Worm (Caenorhabditis elegans): ENCODE data around the gene syx-5.

syx-5 gene

DNA sequence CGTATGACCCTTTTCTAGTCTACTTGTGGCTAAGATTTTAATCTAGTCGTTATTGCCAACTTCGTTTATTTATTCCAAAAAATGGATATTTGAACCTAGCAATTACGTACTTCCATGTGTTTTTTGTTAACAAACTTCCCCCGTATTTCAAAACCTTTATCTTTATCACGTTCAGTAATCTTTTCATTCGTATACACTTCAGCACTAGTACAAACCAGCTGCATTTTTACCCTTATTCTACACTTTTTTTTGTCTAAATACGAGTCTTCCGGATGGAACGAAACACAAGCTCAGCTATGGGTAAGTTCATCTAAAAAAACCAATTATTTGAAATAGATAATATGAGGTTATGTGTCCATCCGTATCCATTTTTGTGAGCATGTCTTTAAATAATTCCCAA is 24.8 kb downstream of the syx-5 start, which contains the start of gene D2023.1:
D2023.1 (plus strand) TSS at position 77 of the 400 bp plus-strand sequence.
- TF ChIP-seq cog-1 (tag; optimal IDR thresholded peaks at IDR 0.05) (no peak), T22C8.4 (GFP tag; IDR thresholded peaks at IDR 0.05) (no peak), med-1 (GFP tag; optimal IDR thresholded peaks at IDR 0.05; ENCODE audit: insufficient read depth) (no peak), klf-2 (GFP tag; conservative IDR thresholded peaks at IDR 0.05) (no peak), ref-1 (GFP tag; conservative IDR thresholded peaks at IDR 0.05) (no peak), ztf-23 (GFP tag; IDR thresholded peaks at IDR 0.05) (no peak), flt-1 (GFP tag; IDR thresholded peaks at IDR 0.05) (no peak), ztf-29 (GFP tag; IDR thresholded peaks at IDR 0.05) (no peak), tab-1 (GFP tag; IDR thresholded peaks at IDR 0.05) (no peak)

DNA sequence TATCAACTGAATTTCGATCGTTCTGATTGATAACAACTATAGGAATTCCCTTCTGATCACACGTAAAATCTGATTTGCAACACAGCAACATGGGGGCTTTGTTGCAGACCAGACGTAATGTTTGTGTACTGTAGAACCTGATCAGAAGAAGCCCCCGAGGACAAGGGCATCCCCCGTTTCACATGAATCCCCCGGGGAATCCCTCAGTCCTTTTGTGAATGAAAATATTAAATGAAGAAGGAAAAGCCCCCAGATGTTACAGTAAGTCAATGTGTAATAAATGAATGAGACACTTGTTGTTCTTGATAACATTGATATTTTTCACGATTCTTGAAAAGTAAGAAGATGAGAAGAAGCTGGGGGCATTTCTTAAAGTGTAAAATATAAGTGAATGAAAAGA is 29.5 kb downstream of the syx-5 start:
- no peak for TF ChIP-seq klf-2 (GFP tag; conservative IDR thresholded peaks at IDR 0.05)
- no peak for TF ChIP-seq ztf-23 (GFP tag; IDR thresholded peaks at IDR 0.05)
- no peak for TF ChIP-seq flt-1 (GFP tag; IDR thresholded peaks at IDR 0.05)
- no peak for TF ChIP-seq med-1 (GFP tag; optimal IDR thresholded peaks at IDR 0.05; ENCODE audit: insufficient read depth)
- no peak for TF ChIP-seq ref-1 (GFP tag; conservative IDR thresholded peaks at IDR 0.05)
- TF ChIP-seq cog-1 (tag; optimal IDR thresholded peaks at IDR 0.05) = no peak
- no peak for TF ChIP-seq tab-1 (GFP tag; IDR thresholded peaks at IDR 0.05)
- TF ChIP-seq ztf-29 (GFP tag; IDR thresholded peaks at IDR 0.05) = no peak
- no peak for TF ChIP-seq T22C8.4 (GFP tag; IDR thresholded peaks at IDR 0.05)

DNA sequence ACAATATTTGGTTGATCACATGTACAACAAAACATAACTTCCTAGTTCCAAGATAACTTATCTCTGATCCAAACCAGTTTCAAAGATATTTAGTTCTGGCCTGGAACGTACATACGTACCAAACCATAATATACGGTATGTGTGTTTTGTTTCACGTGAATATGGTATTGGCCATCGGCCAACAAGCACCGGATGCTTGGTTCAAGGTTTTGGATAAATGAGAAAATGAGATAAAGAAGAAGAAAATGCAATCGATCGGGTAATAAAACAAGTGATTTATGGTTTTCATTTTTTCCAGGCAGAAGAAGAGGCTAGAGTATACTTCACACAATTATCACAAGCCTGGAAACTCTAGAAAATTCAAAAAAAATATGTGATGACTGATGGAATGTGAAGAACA is 30.6 kb downstream of the syx-5 start:
- TF ChIP-seq ref-1 (GFP tag; conservative IDR thresholded peaks at IDR 0.05) = no peak
- TF ChIP-seq flt-1 (GFP tag; IDR thresholded peaks at IDR 0.05) = no peak
- TF ChIP-seq med-1 (GFP tag; optimal IDR thresholded peaks at IDR 0.05; ENCODE audit: insufficient read depth) = no peak
- no peak for TF ChIP-seq klf-2 (GFP tag; conservative IDR thresholded peaks at IDR 0.05)
- TF ChIP-seq ztf-23 (GFP tag; IDR thresholded peaks at IDR 0.05) = no peak

DNA sequence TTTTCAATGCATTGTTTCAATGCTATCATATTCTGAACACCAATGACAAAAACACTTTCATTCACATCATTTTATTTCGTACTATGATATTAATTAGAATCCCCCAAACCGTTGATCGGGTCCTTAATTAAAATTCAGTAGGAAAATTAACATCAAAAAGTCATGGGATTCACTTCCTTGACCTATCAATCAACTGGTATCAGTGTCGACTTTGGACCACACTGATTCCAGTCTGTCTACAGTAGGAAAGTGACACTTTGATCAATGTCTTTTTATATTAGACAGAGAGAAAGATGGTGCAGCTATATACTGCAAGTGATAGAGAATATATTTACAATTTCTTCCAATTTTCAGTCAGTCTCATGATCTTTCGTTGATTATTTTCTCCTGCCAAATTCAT is 31.6 kb downstream of the syx-5 start:
- TF ChIP-seq ref-1 (GFP tag; conservative IDR thresholded peaks at IDR 0.05) (no peak), klf-2 (GFP tag; conservative IDR thresholded peaks at IDR 0.05) (no peak), ztf-23 (GFP tag; IDR thresholded peaks at IDR 0.05) (no peak), ztf-29 (GFP tag; IDR thresholded peaks at IDR 0.05) (no peak), med-1 (GFP tag; optimal IDR thresholded peaks at IDR 0.05; ENCODE audit: insufficient read depth) (no peak), tab-1 (GFP tag; IDR thresholded peaks at IDR 0.05) (no peak), flt-1 (GFP tag; IDR thresholded peaks at IDR 0.05) (no peak), T22C8.4 (GFP tag; IDR thresholded peaks at IDR 0.05) (no peak), cog-1 (tag; optimal IDR thresholded peaks at IDR 0.05) (no peak)

DNA sequence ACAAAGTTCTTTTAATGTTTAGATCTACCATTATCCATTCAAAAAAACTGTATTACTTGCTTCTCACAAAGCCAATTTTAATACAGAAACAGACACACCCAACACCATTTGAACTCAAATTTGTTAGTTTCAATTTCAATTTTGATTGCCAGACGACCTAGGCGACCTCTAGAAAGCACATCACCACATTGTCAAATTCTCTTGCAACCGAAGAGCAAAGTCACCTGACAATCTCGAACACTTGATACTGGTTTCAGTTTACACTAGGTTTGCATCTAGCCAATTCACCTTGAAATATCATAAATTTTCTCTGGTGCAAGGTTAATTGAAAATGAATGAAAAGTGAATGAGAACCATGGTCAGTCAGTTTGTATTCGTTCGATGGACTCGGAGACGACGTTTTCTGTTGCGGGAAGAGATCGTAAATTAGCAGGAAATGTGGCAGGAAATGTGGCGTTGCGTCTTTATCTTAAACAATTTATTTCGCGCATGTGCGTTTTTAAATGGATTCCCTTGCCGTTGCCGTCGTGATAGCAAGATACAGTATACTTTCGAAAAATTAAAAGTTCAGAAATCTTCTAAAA is 32.7 kb downstream of the syx-5 start:
- no peak for TF ChIP-seq klf-2 (GFP tag; conservative IDR thresholded peaks at IDR 0.05)
- no peak for TF ChIP-seq flt-1 (GFP tag; IDR thresholded peaks at IDR 0.05)
- no peak for TF ChIP-seq med-1 (GFP tag; optimal IDR thresholded peaks at IDR 0.05; ENCODE audit: insufficient read depth)
- TF ChIP-seq ref-1 (GFP tag; conservative IDR thresholded peaks at IDR 0.05) = no peak
- TF ChIP-seq ztf-29 (GFP tag; IDR thresholded peaks at IDR 0.05) = no peak
- TF ChIP-seq cog-1 (tag; optimal IDR thresholded peaks at IDR 0.05) = no peak
- no peak for TF ChIP-seq ztf-23 (GFP tag; IDR thresholded peaks at IDR 0.05)
- TF ChIP-seq tab-1 (GFP tag; IDR thresholded peaks at IDR 0.05) = no peak
- no peak for TF ChIP-seq T22C8.4 (GFP tag; IDR thresholded peaks at IDR 0.05)

DNA sequence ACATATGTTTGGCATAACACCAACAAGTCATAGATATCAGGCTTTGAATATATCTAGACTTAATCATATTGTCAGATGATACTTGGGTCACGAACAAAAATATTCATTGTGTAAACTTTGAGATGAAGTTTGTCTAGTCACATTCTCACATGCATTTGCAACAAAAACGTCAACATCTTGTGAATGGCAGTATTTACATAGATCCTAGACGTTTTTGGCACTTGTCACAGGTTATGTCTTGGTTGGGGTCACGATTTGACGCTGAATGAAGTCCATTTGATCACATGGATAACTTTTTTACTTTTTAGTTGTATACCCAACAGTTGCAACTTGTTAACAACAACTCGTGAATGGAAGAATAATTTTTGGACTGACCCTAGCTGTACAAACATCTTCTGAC is 33.6 kb downstream of the syx-5 start:
- TF ChIP-seq ztf-23 (GFP tag; IDR thresholded peaks at IDR 0.05) = no peak

DNA sequence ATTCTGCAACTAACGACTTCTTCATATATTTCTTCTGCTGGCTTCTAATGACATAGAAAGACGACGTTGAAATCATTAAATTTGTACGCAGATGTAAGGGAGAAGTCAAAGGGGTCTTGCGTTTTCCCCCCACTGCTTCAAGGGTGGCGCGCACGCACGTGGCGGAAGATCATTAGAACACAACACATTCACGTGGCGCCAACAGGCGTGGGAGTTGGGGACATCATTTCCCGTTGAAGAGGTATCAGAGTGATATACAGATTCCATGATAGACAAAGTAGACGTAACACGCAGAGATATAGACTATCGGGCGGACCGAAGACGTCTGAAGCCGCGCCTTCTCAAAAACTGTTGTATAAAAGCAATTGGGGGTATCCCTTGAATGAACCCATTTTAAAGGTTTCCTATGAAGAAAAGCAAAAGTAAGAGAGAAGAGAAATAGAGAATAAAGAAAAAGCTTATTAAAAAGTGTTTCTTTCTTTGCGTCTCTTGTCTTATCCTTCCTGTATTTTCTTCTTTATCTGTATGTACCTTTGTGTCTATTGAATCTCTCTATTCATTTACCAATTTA is 34.6 kb downstream of the syx-5 start:
- no peak for TF ChIP-seq ztf-29 (GFP tag; IDR thresholded peaks at IDR 0.05)
- TF ChIP-seq T22C8.4 (GFP tag; IDR thresholded peaks at IDR 0.05) = no peak
- TF ChIP-seq ref-1 (GFP tag; conservative IDR thresholded peaks at IDR 0.05) = no peak
- no peak for TF ChIP-seq flt-1 (GFP tag; IDR thresholded peaks at IDR 0.05)
- no peak for TF ChIP-seq cog-1 (tag; optimal IDR thresholded peaks at IDR 0.05)
- TF ChIP-seq med-1 (GFP tag; optimal IDR thresholded peaks at IDR 0.05; ENCODE audit: insufficient read depth) = no peak
- no peak for TF ChIP-seq klf-2 (GFP tag; conservative IDR thresholded peaks at IDR 0.05)
- no peak for TF ChIP-seq ztf-23 (GFP tag; IDR thresholded peaks at IDR 0.05)
- TF ChIP-seq tab-1 (GFP tag; IDR thresholded peaks at IDR 0.05) = no peak

DNA sequence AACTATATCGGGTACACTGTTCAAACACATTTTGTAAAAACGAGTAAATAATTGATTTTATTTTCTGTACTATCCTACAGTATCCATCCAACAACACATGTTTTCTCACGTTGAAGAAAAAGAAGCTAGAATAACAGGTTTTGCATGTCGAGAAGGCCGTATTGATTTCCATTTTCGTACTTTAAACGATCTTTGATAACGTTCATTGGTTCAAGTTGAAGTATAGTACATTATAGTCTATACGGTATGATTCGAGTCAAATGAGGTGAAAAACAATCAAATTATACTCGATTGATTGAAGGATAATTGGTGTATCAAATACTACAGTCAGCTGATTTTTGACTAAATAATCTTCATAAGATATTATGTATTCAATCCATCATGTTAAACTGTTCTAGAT is 35.8 kb downstream of the syx-5 start:
- TF ChIP-seq T22C8.4 (GFP tag; IDR thresholded peaks at IDR 0.05) (no peak), flt-1 (GFP tag; IDR thresholded peaks at IDR 0.05) (no peak), ztf-23 (GFP tag; IDR thresholded peaks at IDR 0.05) (no peak), cog-1 (tag; optimal IDR thresholded peaks at IDR 0.05) (no peak), ztf-29 (GFP tag; IDR thresholded peaks at IDR 0.05) (no peak), med-1 (GFP tag; optimal IDR thresholded peaks at IDR 0.05; ENCODE audit: insufficient read depth) (no peak), klf-2 (GFP tag; conservative IDR thresholded peaks at IDR 0.05) (no peak), ref-1 (GFP tag; conservative IDR thresholded peaks at IDR 0.05) (no peak), tab-1 (GFP tag; IDR thresholded peaks at IDR 0.05) (no peak)

DNA sequence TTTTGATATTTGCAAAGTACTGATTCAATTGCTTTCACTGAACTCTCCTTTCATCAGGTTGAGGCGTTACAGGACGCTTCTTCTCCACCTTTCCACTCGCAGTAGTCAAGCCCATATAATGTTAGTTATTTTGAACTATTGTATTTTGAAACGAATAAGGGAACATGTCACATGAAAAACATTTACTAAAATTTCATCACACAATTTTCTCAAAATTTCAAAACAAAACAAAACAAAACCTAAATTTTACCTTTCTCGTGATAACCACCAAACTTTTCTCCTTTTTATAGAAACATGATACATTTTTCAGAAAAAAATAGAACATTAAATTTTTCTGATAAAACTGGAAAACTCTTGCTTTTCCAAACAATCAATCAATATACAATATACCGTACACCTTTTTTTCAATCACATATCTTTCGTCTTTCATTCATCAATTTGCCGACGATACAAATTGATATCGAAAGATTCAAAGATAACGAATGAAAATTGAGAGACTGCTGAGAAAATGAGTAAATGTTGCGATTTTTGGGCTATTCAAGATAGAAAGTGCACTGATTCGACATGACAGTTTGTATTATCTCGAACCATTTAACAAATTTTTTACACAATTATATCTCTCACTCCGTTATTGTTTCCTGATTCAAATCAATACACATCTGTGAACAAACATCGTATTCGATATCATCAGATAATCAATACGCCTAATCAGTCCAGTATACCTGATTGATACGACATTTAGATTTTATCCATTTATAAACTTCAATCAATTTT is 36.6 kb downstream of the syx-5 start:
- no peak for TF ChIP-seq ztf-29 (GFP tag; IDR thresholded peaks at IDR 0.05)

DNA sequence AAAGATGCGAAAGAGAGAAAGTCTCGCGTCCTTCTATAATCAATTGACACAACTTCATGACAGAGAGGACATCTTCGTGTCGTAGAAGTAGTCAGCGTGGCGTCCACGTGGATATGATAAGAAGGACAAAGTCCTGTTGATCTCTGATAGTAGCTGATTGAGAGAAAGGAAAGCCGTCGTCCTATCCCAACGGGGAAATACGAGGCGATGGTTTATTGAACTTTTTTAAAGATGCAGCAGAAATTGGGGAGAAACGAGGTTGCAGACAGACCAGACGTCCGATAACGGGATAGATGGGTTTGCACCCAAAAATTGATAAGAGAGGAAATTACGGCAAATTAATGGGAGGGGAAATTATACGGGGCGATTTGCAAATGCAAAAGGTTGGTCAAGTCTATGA is 37.8 kb downstream of the syx-5 start:
- TF ChIP-seq klf-2 (GFP tag; conservative IDR thresholded peaks at IDR 0.05) (no peak), ztf-29 (GFP tag; IDR thresholded peaks at IDR 0.05) (no peak), ref-1 (GFP tag; conservative IDR thresholded peaks at IDR 0.05) (no peak)

All from whole organism, midembryonic.